Fruit fly (Drosophila melanogaster) whole organism, embryonic: ENCODE results near the gene CG17652.

Experiments used
- BEAF-32 ChIP-seq: fragments of 200-800 bp; sonication (Bioruptor generic); optimal IDR thresholded peaks from 3 replicates; lab custom pipeline; 2017; ENCODE audit warnings: missing biosample characterization, missing genetic modification characterization, mild to moderate bottlenecking, moderate library complexity, missing genetic modification reagents
- CG10267 ChIP-seq: fragments of 200-800 bp; sonication (Bioruptor generic); optimal IDR thresholded peaks from 2 replicates; lab custom pipeline; 2018; ENCODE audit warnings: missing biosample characterization, mild to moderate bottlenecking, missing genetic modification characterization, moderate library complexity
- CG12744 ChIP-seq: fragments of 200-800 bp; sonication (Bioruptor generic); optimal IDR thresholded peaks from 2 replicates; lab custom pipeline; 2016; ENCODE audit warnings: missing biosample characterization, missing genetic modification characterization
- CG14667 ChIP-seq: fragments of 200-800 bp; sonication (Bioruptor generic); IDR thresholded peaks from 2 replicates; pipeline ENCODE4 v1.3.6; 2022; ENCODE audit warnings: missing biosample characterization, missing genetic modification characterization
- CG15011 ChIP-seq: fragments of 200-800 bp; sonication (Bioruptor generic); optimal IDR thresholded peaks from 3 replicates; lab custom pipeline; 2018; ENCODE audit warnings: missing biosample characterization, mild to moderate bottlenecking, missing genetic modification characterization
- CG16813 ChIP-seq: fragments of 200-800 bp; sonication (Bioruptor generic); IDR thresholded peaks from 3 replicates; pipeline ENCODE4 v1.3.6; 2022; ENCODE audit warnings: missing biosample characterization, missing genetic modification characterization; ENCODE audit not compliant: partially characterized antibody
- CG1792 ChIP-seq: fragments of 200-800 bp; sonication (Bioruptor generic); optimal IDR thresholded peaks from 2 replicates; lab custom pipeline; 2016; ENCODE audit warnings: missing biosample characterization, missing genetic modification characterization
- CG33557 ChIP-seq: fragments of 200-800 bp; sonication (Bioruptor generic); optimal IDR thresholded peaks from 2 replicates; lab custom pipeline; 2019; ENCODE audit warnings: missing biosample characterization, mild to moderate bottlenecking, missing genetic modification characterization, moderate library complexity
- CG34224 ChIP-seq: fragments of 200-800 bp; sonication (Bioruptor generic); IDR thresholded peaks from 3 replicates; pipeline ENCODE4 v1.3.6; 2022; ENCODE audit warnings: missing biosample characterization, missing genetic modification characterization; ENCODE audit not compliant: partially characterized antibody
- CG42726 ChIP-seq: fragments of 200-800 bp; sonication (Bioruptor generic); IDR thresholded peaks from 2 replicates; pipeline ENCODE4 v1.3.6; 2022; ENCODE audit warnings: missing biosample characterization, missing genetic modification characterization; ENCODE audit not compliant: partially characterized antibody
- CG6854 ChIP-seq: fragments of 200-800 bp; sonication (Bioruptor generic); optimal IDR thresholded peaks from 3 replicates; lab custom pipeline; 2017; ENCODE audit warnings: missing biosample characterization, mild to moderate bottlenecking, missing genetic modification characterization
- Dll ChIP-seq: fragments of 200-800 bp; sonication (Bioruptor generic); IDR thresholded peaks from 4 replicates; pipeline ENCODE4 v1.3.6; 2022; ENCODE audit warnings: missing biosample characterization, missing genetic modification characterization; ENCODE audit not compliant: partially characterized antibody
- Dp ChIP-seq: fragments of 200-800 bp; sonication (Bioruptor generic); optimal IDR thresholded peaks from 2 replicates; lab custom pipeline; 2018; ENCODE audit warnings: missing biosample characterization, mild to moderate bottlenecking, missing genetic modification characterization, moderate library complexity
- E2f2 ChIP-seq: fragments of 200-800 bp; sonication (Bioruptor generic); IDR thresholded peaks from 2 replicates; pipeline ENCODE4 v1.3.6; 2022; ENCODE audit warnings: missing biosample characterization, missing genetic modification characterization
- GATAe ChIP-seq: fragments of 200-800 bp; sonication (Bioruptor generic); conservative IDR thresholded peaks from 2 replicates; pipeline ENCODE4 v1.3.6; 2022; ENCODE audit warnings: missing biosample characterization, missing genetic modification characterization
- HLH4C ChIP-seq: fragments of 200-800 bp; sonication (Bioruptor generic); IDR thresholded peaks from 3 replicates; pipeline ENCODE4 v1.3.6; 2022; ENCODE audit warnings: missing biosample characterization, missing genetic modification characterization; ENCODE audit not compliant: partially characterized antibody
- NC2β ChIP-seq: fragments of 200-800 bp; sonication (Bioruptor generic); optimal IDR thresholded peaks from 2 replicates; lab custom pipeline; 2016; ENCODE audit warnings: missing biosample characterization, missing genetic modification characterization
- Neu2 ChIP-seq: fragments of 200-800 bp; sonication (Bioruptor generic); optimal IDR thresholded peaks from 3 replicates; lab custom pipeline; 2016; ENCODE audit warnings: missing biosample characterization, missing genetic modification characterization, borderline replicate concordance
- Opbp ChIP-seq: fragments of 200-800 bp; sonication (Bioruptor generic); IDR thresholded peaks from 3 replicates; pipeline ENCODE4 v1.3.6; 2022; ENCODE audit warnings: missing biosample characterization, missing genetic modification characterization; ENCODE audit not compliant: partially characterized antibody
- Rfx ChIP-seq: fragments of 200-800 bp; sonication (Bioruptor generic); IDR thresholded peaks from 2 replicates; pipeline ENCODE4 v1.3.6; 2022; ENCODE audit warnings: missing biosample characterization, missing genetic modification characterization
- Sox100B ChIP-seq: fragments of 200-800 bp; sonication (Bioruptor generic); optimal IDR thresholded peaks from 3 replicates; lab custom pipeline; 2018; ENCODE audit warnings: missing biosample characterization, mild to moderate bottlenecking, missing genetic modification characterization
- Sry-δ ChIP-seq: fragments of 200-800 bp; sonication (Bioruptor generic); optimal IDR thresholded peaks from 2 replicates; lab custom pipeline; 2016; ENCODE audit warnings: missing biosample characterization, missing genetic modification characterization
- Tbp ChIP-seq: fragments of >200 bp; optimal IDR thresholded peaks from 2 replicates; lab custom pipeline; 2018; ENCODE audit warnings: missing biosample characterization, missing genetic modification characterization
- YL-1 ChIP-seq: fragments of 200-800 bp; sonication (Bioruptor generic); optimal IDR thresholded peaks from 3 replicates; lab custom pipeline; 2017; ENCODE audit warnings: missing biosample characterization, mild to moderate bottlenecking, missing genetic modification characterization
- amos ChIP-seq: fragments of 200-800 bp; sonication (Bioruptor generic); IDR thresholded peaks from 2 replicates; pipeline ENCODE4 v1.3.6; 2022; ENCODE audit warnings: missing biosample characterization, missing genetic modification characterization; ENCODE audit not compliant: partially characterized antibody
- ara ChIP-seq: fragments of 200-800 bp; sonication (Bioruptor generic); IDR thresholded peaks from 2 replicates; pipeline ENCODE4 v1.3.6; 2022; ENCODE audit warnings: missing biosample characterization, missing genetic modification characterization
- crol ChIP-seq: fragments of 200-800 bp; sonication (Bioruptor generic); IDR thresholded peaks from 2 replicates; pipeline ENCODE4 v1.3.6; 2022; ENCODE audit warnings: missing biosample characterization, missing genetic modification characterization
- disco-r ChIP-seq: fragments of 200-800 bp; sonication (Bioruptor generic); optimal IDR thresholded peaks from 2 replicates; lab custom pipeline; 2016; ENCODE audit warnings: missing biosample characterization, missing genetic modification characterization
- gcm ChIP-seq: fragments of 200-800 bp; sonication (Bioruptor generic); optimal IDR thresholded peaks from 2 replicates; lab custom pipeline; 2019; ENCODE audit warnings: missing biosample characterization, mild to moderate bottlenecking, missing genetic modification characterization, moderate library complexity
- grn ChIP-seq: fragments of 200-800 bp; sonication (Bioruptor generic); optimal IDR thresholded peaks from 3 replicates; lab custom pipeline; 2017; ENCODE audit warnings: missing biosample characterization, missing genetic modification characterization
- gt ChIP-seq: fragments of 200-800 bp; sonication (Bioruptor generic); IDR thresholded peaks from 2 replicates; pipeline ENCODE4 v1.3.6; 2022; ENCODE audit warnings: missing biosample characterization, missing genetic modification characterization
- hkb ChIP-seq, 2 experiments: fragments of 200-800 bp in 1 of 2; fragments of >200 bp in 1 of 2; sonication (Bioruptor generic) in 1 of 2; IDR thresholded peaks in 1 of 2; optimal IDR thresholded peaks in 1 of 2; 2 replicates each; pipeline versions ENCODE4 v1.3.6 to Lab custom; 2017 to 2022; ENCODE audit warnings: missing biosample characterization in 1 of 2, missing genetic modification characterization in 1 of 2
- inv ChIP-seq: fragments of 200-800 bp; sonication (Bioruptor generic); IDR thresholded peaks from 2 replicates; pipeline ENCODE4 v1.3.6; 2022; ENCODE audit warnings: missing biosample characterization, missing genetic modification characterization; ENCODE audit not compliant: partially characterized antibody
- knrl ChIP-seq: fragments of 200-800 bp; sonication (Bioruptor generic); IDR thresholded peaks from 3 replicates; pipeline ENCODE4 v1.3.6; 2022; ENCODE audit warnings: missing biosample characterization, missing genetic modification characterization; ENCODE audit not compliant: partially characterized antibody
- nmo ChIP-seq: fragments of 200-800 bp; sonication (Bioruptor generic); optimal IDR thresholded peaks from 2 replicates; lab custom pipeline; 2018; ENCODE audit warnings: missing biosample characterization, mild to moderate bottlenecking, missing genetic modification characterization, moderate library complexity
- pb ChIP-seq: fragments of 200-800 bp; sonication (Bioruptor generic); optimal IDR thresholded peaks from 3 replicates; lab custom pipeline; 2016; ENCODE audit warnings: missing biosample characterization, missing genetic modification characterization
- pros ChIP-seq: fragments of 200-800 bp; sonication (Bioruptor generic); optimal IDR thresholded peaks from 3 replicates; lab custom pipeline; 2019; ENCODE audit warnings: missing biosample characterization, mild to moderate bottlenecking, missing genetic modification characterization, moderate library complexity
- sd ChIP-seq: fragments of 200-800 bp; sonication (Bioruptor generic); optimal IDR thresholded peaks from 3 replicates; lab custom pipeline; 2018; ENCODE audit warnings: missing biosample characterization, mild to moderate bottlenecking, missing genetic modification characterization, moderate library complexity
- sisA ChIP-seq: fragments of 200-800 bp; sonication (Bioruptor generic); IDR thresholded peaks from 2 replicates; pipeline ENCODE4 v1.3.6; 2022; ENCODE audit warnings: missing biosample characterization, missing genetic modification characterization
- sna ChIP-seq: fragments of 200-800 bp; sonication (Bioruptor generic); IDR thresholded peaks from 2 replicates; pipeline ENCODE4 v1.3.6; 2022; ENCODE audit warnings: missing biosample characterization, missing genetic modification characterization; ENCODE audit not compliant: partially characterized antibody
- stwl ChIP-seq: fragments of 200-800 bp; sonication (Bioruptor generic); optimal IDR thresholded peaks from 3 replicates; lab custom pipeline; 2018; ENCODE audit warnings: missing biosample characterization, mild to moderate bottlenecking, missing genetic modification characterization, moderate library complexity
- tap ChIP-seq: fragments of 200-800 bp; optimal IDR thresholded peaks from 3 replicates; lab custom pipeline; 2019; ENCODE audit warnings: missing biosample characterization, mild to moderate bottlenecking, missing genetic modification characterization, moderate library complexity
- tna ChIP-seq: fragments of 200-800 bp; sonication (Bioruptor generic); IDR thresholded peaks from 2 replicates; pipeline ENCODE4 v1.3.6; 2022; ENCODE audit warnings: missing biosample characterization, missing genetic modification characterization; ENCODE audit not compliant: partially characterized antibody
- trem ChIP-seq: fragments of 200-800 bp; optimal IDR thresholded peaks from 3 replicates; lab custom pipeline; 2019; ENCODE audit warnings: missing biosample characterization, mild to moderate bottlenecking, missing genetic modification characterization, moderate library complexity
- zen2 ChIP-seq: fragments of 200-800 bp; sonication (Bioruptor generic); IDR thresholded peaks from 3 replicates; pipeline ENCODE4 v1.3.6; 2022; ENCODE audit warnings: missing biosample characterization, missing genetic modification characterization; ENCODE audit not compliant: partially characterized antibody

CG17652 gene

dm6 chr2L:1758853-1759252 is 26.7 kb upstream of the CG17652 start, which contains the start of gene CG17650:
Gene CG17650 (minus strand): TSS chr2L:1759093.
- TF ChIP-seq Tbp (GFP tag; lab: Kevin White, UChicago) = no peak
- peak; percentile 18 for TF ChIP-seq BEAF-32 (GFP tag; lab: Kevin White, UChicago)
- TF ChIP-seq gcm (GFP tag; lab: Kevin White, UChicago) = no peak
- TF ChIP-seq CG15011 (GFP tag; lab: Kevin White, UChicago) = no peak
- TF ChIP-seq Sry-δ (GFP tag; lab: Kevin White, UChicago) = peak; percentile 14
- no peak for TF ChIP-seq crol (GFP tag; lab: Robert Waterston, UW)
- TF ChIP-seq Neu2 (GFP tag; lab: Kevin White, UChicago) = peak; percentile 96
- peak; percentile 29; the same call in 1 of the 2 replicates for TF ChIP-seq amos (GFP tag; lab: Robert Waterston, UW)
- no peak for TF ChIP-seq disco-r (GFP tag; lab: Kevin White, UChicago)
- peak; percentile 48 for TF ChIP-seq stwl
- TF ChIP-seq, all 482 proteins: peak for 5

- TF ChIP-seq Sox100B (GFP tag; lab: Kevin White, UChicago) (no peak), CG6854 (GFP tag; lab: Kevin White, UChicago) (no peak), CG33557 (GFP tag; lab: Kevin White, UChicago) (no peak), NC2β (GFP tag; lab: Kevin White, UChicago) (no peak), CG1792 (no peak), tap (tag; lab: Kevin White, UChicago) (no peak), grn (no peak), ara (GFP tag; lab: Robert Waterston, UW) (no peak), CG12744 (GFP tag; lab: Kevin White, UChicago) (no peak)
- TF ChIP-seq, all 482 proteins: peak for 0
Measured at dm6 chr2L:1756351-1756750, 24.2 kb upstream of the CG17652 start, which contains the start of gene Gr22f. Gene Gr22f (minus strand): TSS chr2L:1756451.

dm6 chr2L:1751953-1752352 is 19.8 kb upstream of the CG17652 start, which contains the start of the genes CG17712 and CG17648:
Gene CG17712 (minus strand): TSS chr2L:1752122.
Gene CG17648 (plus strand): TSS chr2L:1752308.
- TF ChIP-seq amos (GFP tag; lab: Robert Waterston, UW) (peak; percentile 88), CG34224 (GFP tag; lab: Robert Waterston, UW) (peak; percentile 86), gcm (GFP tag; lab: Kevin White, UChicago) (peak; percentile 72), knrl (GFP tag; lab: Robert Waterston, UW) (peak; percentile 85), inv (GFP tag; lab: Robert Waterston, UW) (peak; percentile 65), E2f2 (GFP tag; lab: Robert Waterston, UW) (peak; percentile 56), sna (GFP tag; lab: Robert Waterston, UW) (peak; percentile 80), trem (peak; percentile 63), gt (no peak), sisA (GFP tag; lab: Robert Waterston, UW) (no peak), Opbp (peak; percentile 84), CG14667 (no peak), tna (GFP tag; lab: Robert Waterston, UW) (peak; percentile 67), CG16813 (peak; percentile 82), Dll (GFP tag; lab: Robert Waterston, UW) (peak; percentile 90), sd (tag; lab: Kevin White, UChicago) (peak; percentile 45), zen2 (GFP tag; lab: Robert Waterston, UW) (peak; percentile 71; the same call in 2 of the 3 replicates), pb (GFP tag; lab: Kevin White, UChicago) (no peak), GATAe (GFP tag; lab: Robert Waterston, UW) (no peak), CG10267 (tag; lab: Kevin White, UChicago) (peak; percentile 2), Dp (peak; percentile 44), pros (GFP tag; lab: Kevin White, UChicago) (no peak), hkb (optimal IDR thresholded peaks at IDR 0.05; lab: Kevin White, UChicago) (no peak), hkb (GFP tag; IDR thresholded peaks at IDR 0.05; lab: Robert Waterston, UW) (no peak), stwl (peak; percentile 86), Rfx (peak; percentile 45), YL-1 (GFP tag; lab: Kevin White, UChicago) (peak; percentile 30), CG42726 (GFP tag; lab: Robert Waterston, UW) (peak; percentile 79), nmo (GFP tag; lab: Kevin White, UChicago) (peak; percentile 20), HLH4C (GFP tag; lab: Robert Waterston, UW) (peak; percentile 74)
